Fruit fly (Drosophila melanogaster): ENCODE data around the gene CG32808.
A peak's percentile ranks its signal among the peaks of the same experiment; 100 is the strongest.

CG32808 gene

dm6 chrX:1482840-1483518 lies 13.4 kb upstream of the CG32808 start, which contains the start of the genes sta and inc (continued):
- TF ChIP-seq CG10366 (GFP tag; IDR thresholded peaks at IDR 0.05) (no peak; the same call in 1 of the 2 replicates), pum (GFP tag; optimal IDR thresholded peaks at IDR 0.05) (peak; percentile 5), CG1792 (GFP tag; optimal IDR thresholded peaks at IDR 0.05) (peak; percentile 53), ash1 (GFP tag; optimal IDR thresholded peaks at IDR 0.05) (peak; percentile 81), CG1832 (GFP tag; optimal IDR thresholded peaks at IDR 0.05) (no peak), cad (GFP tag; optimal IDR thresholded peaks at IDR 0.05) (no peak), CG4328 (GFP tag; optimal IDR thresholded peaks at IDR 0.05) (peak; percentile 69), ap (GFP tag; IDR thresholded peaks at IDR 0.05) (no peak), CG2129 (GFP tag; IDR thresholded peaks at IDR 0.05; ENCODE audit: partially characterized antibody) (no peak), pan (optimal IDR thresholded peaks at IDR 0.05) (no peak), pan (GFP tag; optimal IDR thresholded peaks at IDR 0.05 in 1 of 2, IDR thresholded peaks at IDR 0.05 in 1 of 2) (peak in 1 of 2 experiments; percentile 42), slou (GFP tag; optimal IDR thresholded peaks at IDR 0.05) (peak; percentile 17), ken (GFP tag; IDR thresholded peaks at IDR 0.05) (peak; percentile 67; the same call in 1 of the 3 replicates), fd102C (GFP tag; optimal IDR thresholded peaks at IDR 0.05) (no peak), br (optimal IDR thresholded peaks at IDR 0.05) (no peak), CG11504 (tag; optimal IDR thresholded peaks at IDR 0.05) (peak; percentile 57), Hey (tag; optimal IDR thresholded peaks at IDR 0.05) (peak; percentile 67), CG13775 (GFP tag; optimal IDR thresholded peaks at IDR 0.05) (peak; percentile 47), Dip3 (GFP tag; optimal IDR thresholded peaks at IDR 0.05) (peak; percentile 8), CG7839 (tag; optimal IDR thresholded peaks at IDR 0.05) (peak; percentile 61), lov (optimal IDR thresholded peaks at IDR 0.05) (no peak), lov (GFP tag; IDR thresholded peaks at IDR 0.05) (peak; percentile 71; the same call in 1 of the 3 replicates), ftz-f1 (GFP tag; optimal IDR thresholded peaks at IDR 0.05) (no peak), Side (GFP tag; optimal IDR thresholded peaks at IDR 0.05) (peak; percentile 84), gro (GFP tag; optimal IDR thresholded peaks at IDR 0.05) (no peak), CG18262 (tag; optimal IDR thresholded peaks at IDR 0.05) (peak; percentile 63), ci (GFP tag; IDR thresholded peaks at IDR 0.05) (peak; percentile 89), trh (GFP tag; optimal IDR thresholded peaks at IDR 0.05) (no peak), sim (GFP tag; IDR thresholded peaks at IDR 0.05) (peak; percentile 58), Sox100B (GFP tag; optimal IDR thresholded peaks at IDR 0.05) (no peak), bab2 (GFP tag; optimal IDR thresholded peaks at IDR 0.05) (no peak), Hr51 (GFP tag; optimal IDR thresholded peaks at IDR 0.05) (peak; percentile 53), CG17385 (GFP tag; optimal IDR thresholded peaks at IDR 0.05) (peak; percentile 72), chn (GFP tag; optimal IDR thresholded peaks at IDR 0.05) (peak; percentile 59), CG7987 (GFP tag; optimal IDR thresholded peaks at IDR 0.05) (peak; percentile 91), gcm (GFP tag; optimal IDR thresholded peaks at IDR 0.05) (peak; percentile 67), onecut (GFP tag; IDR thresholded peaks at IDR 0.05) (peak; percentile 81), CG1529 (GFP tag; optimal IDR thresholded peaks at IDR 0.05) (peak; percentile 31), h (optimal IDR thresholded peaks at IDR 0.05) (no peak), CG3726 (GFP tag; IDR thresholded peaks at IDR 0.05) (no peak), unpg (GFP tag; optimal IDR thresholded peaks at IDR 0.05) (peak; percentile 67), sisA (GFP tag; IDR thresholded peaks at IDR 0.05) (no peak), CG6254 (GFP tag; optimal IDR thresholded peaks at IDR 0.05) (peak; percentile 48), ERR (GFP tag; optimal IDR thresholded peaks at IDR 0.05) (no peak), nerfin-2 (GFP tag; IDR thresholded peaks at IDR 0.05; ENCODE audit: partially characterized antibody) (no peak), Rx (GFP tag; IDR thresholded peaks at IDR 0.05) (peak; percentile 51), CG11456 (GFP tag; IDR thresholded peaks at IDR 0.05) (peak; percentile 74; the same call in 2 of the 3 replicates), CG33557 (GFP tag; optimal IDR thresholded peaks at IDR 0.05) (peak; percentile 49), Ptx1 (GFP tag; IDR thresholded peaks at IDR 0.05) (no peak), twi (tag; optimal IDR thresholded peaks at IDR 0.05) (peak; percentile 17), row (GFP tag; IDR thresholded peaks at IDR 0.05) (peak; percentile 33; the same call in 1 of the 3 replicates)
